Worm (Caenorhabditis elegans) whole organism, late embryonic: Measurements from ENCODE around the gene glrx-5.

Experiments used
- ceh-6 ChIP-seq: fragments of 200-800 bp; sonication (Bioruptor generic); optimal IDR thresholded peaks from 2 replicates; lab custom pipeline; 2018; ENCODE audit warnings: mild to moderate bottlenecking, missing genetic modification characterization, missing compliant biosample characterization
- dve-1 ChIP-seq: sonication (generic microtip); optimal IDR thresholded peaks from 2 replicates; lab custom pipeline; 2017; ENCODE audit warnings: antibody characterized with exemption, mild to moderate bottlenecking, missing genetic modification characterization, missing compliant biosample characterization
- ets-4 ChIP-seq: sonication (generic microtip); optimal IDR thresholded peaks from 2 replicates; lab custom pipeline; 2016; ENCODE audit warnings: missing genetic modification characterization, missing compliant biosample characterization
- sox-4 ChIP-seq: sonication (generic microtip); optimal IDR thresholded peaks from 2 replicates; lab custom pipeline; 2017; ENCODE audit warnings: mild to moderate bottlenecking, missing genetic modification characterization, inconsistent platforms, missing compliant biosample characterization

DNA sequence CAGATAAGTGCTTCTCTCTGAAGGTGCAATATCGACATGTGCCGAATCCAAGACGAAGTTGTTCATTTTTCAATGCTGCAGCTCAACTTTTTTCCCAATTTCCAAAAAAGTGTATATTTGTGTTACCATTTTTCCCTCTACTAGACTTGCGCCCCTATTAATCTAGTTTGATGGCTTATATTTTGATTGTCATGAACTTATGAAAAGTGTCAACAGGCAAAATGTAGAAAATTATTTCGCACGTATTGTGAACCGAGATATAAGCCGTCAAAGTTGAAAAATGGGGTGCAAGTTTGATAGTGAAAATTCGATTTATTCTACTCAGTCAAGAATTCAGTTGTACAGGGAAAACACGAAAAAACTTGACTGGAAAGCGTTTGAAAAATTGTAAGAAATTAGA is 15.2 kb downstream of the glrx-5 start, which contains the start of gene Y75B8A.32:
- TF ChIP-seq sox-4 (tag; lab: Kevin White, UChicago), result no peak
- TF ChIP-seq ceh-6 (GFP tag; lab: Kevin White, UChicago), result no peak
- no peak for TF ChIP-seq ets-4 (tag; lab: Kevin White, UChicago)
- no peak for TF ChIP-seq dve-1
